Worm (Caenorhabditis elegans): ENCODE data around the gene grl-24.

Gene grl-24

DNA sequence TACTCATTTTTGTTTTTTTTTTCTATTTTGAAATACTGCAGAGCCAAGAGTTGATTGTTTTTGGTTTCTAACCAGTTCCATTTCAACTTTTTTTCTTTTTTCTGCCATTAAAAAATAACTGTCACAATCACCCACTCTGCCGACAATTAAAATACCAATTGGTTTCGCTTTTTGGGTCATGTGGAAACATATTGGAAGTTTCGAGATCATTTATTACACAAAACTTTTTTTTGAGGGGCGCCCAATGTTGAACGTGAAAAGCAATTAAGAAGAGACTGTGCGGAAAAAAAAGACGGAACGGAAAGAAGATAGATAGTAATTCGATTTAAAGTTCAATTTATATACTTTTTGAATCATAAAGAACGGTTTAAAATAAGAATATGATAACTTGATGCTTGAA is 1.6 kb downstream of the grl-24 start:
- TF ChIP-seq T07F8.4 (tag; optimal IDR thresholded peaks at IDR 0.05): no peak
- TF ChIP-seq nfyb-1 (GFP tag; IDR thresholded peaks at IDR 0.05): 0 out of 2 replicates have a peak, but pooled peaks have one; percentile 44
- peak; percentile 76 for TF ChIP-seq lin-40 (tag; optimal IDR thresholded peaks at IDR 0.05)
- TF ChIP-seq ztf-26 (tag; optimal IDR thresholded peaks at IDR 0.05): peak; percentile 43
- no peak for TF ChIP-seq Y53G8AR.9 (GFP tag; conservative IDR thresholded peaks at IDR 0.05)
- no peak for TF ChIP-seq cebp-1 (GFP tag; IDR thresholded peaks at IDR 0.05)
- TF ChIP-seq cebp-1 (tag; optimal IDR thresholded peaks at IDR 0.05): no peak
- TF ChIP-seq mcd-1 (GFP tag; IDR thresholded peaks at IDR 0.05): no peak
- TF ChIP-seq bed-2 (GFP tag; IDR thresholded peaks at IDR 0.05): no peak
- no peak for TF ChIP-seq Y79H2A.3 (GFP tag; conservative IDR thresholded peaks at IDR 0.05)
- TF ChIP-seq let-526 (GFP tag; IDR thresholded peaks at IDR 0.05): no peak
- TF ChIP-seq repo-1 (tag; optimal IDR thresholded peaks at IDR 0.05): no peak
- TF ChIP-seq atf-7 (tag; optimal IDR thresholded peaks at IDR 0.05): no peak
- no peak for TF ChIP-seq ceh-79 (tag; optimal IDR thresholded peaks at IDR 0.05)
- no peak for TF ChIP-seq dpl-1 (GFP tag; optimal IDR thresholded peaks at IDR 0.05)
- no peak for TF ChIP-seq aptf-2 (GFP tag; conservative IDR thresholded peaks at IDR 0.05)
- TF ChIP-seq ztf-6 (GFP tag; IDR thresholded peaks at IDR 0.05): no peak
- no peak for TF ChIP-seq dox-1 (GFP tag; IDR thresholded peaks at IDR 0.05)
- no peak for TF ChIP-seq ceh-40 (GFP tag; IDR thresholded peaks at IDR 0.05)
- no peak for TF ChIP-seq mxl-1 (tag; optimal IDR thresholded peaks at IDR 0.05)
- no peak for TF ChIP-seq Y56A3A.18 (GFP tag; IDR thresholded peaks at IDR 0.05)
- TF ChIP-seq K12H6.12 (tag; optimal IDR thresholded peaks at IDR 0.05): no peak
- TF ChIP-seq ztf-3 (GFP tag; optimal IDR thresholded peaks at IDR 0.05): no peak
- TF ChIP-seq B0035.1 (tag; optimal IDR thresholded peaks at IDR 0.05): no peak
- TF ChIP-seq T26A5.8 (tag; optimal IDR thresholded peaks at IDR 0.05): no peak
- TF ChIP-seq hsf-1 (GFP tag; IDR thresholded peaks at IDR 0.05): no peak
- peak; percentile 33 for TF ChIP-seq somi-1 (GFP tag; optimal IDR thresholded peaks at IDR 0.05)

DNA sequence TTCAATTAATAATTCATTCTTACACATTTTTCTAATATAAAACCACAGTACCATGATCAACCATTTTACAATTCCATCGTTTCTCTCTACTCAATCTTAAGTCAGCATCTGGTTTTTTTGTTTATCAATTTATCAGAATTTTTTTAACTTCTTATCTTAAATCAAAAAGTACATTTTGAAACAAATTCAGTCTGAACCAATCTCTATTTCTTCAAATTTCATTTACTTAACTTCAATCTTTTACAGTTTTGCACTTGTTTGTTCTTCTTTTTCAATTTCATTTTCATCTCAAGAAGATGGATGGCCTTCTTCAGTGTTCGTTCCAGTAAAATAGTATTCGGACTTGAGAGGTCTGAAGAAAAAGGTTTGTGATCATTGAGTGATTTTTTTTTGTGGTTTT is 2.6 kb downstream of the grl-24 start, which contains the start of gene gba-3:
Gene gba-3 (plus strand): TSS at position 301 of the 400 bp plus-strand sequence.
- TF ChIP-seq gei-17 (GFP tag; optimal IDR thresholded peaks at IDR 0.05) (no peak), attf-3 (GFP tag; conservative IDR thresholded peaks at IDR 0.05) (no peak), bed-2 (GFP tag; IDR thresholded peaks at IDR 0.05) (no peak), F39B2.1 (GFP tag; IDR thresholded peaks at IDR 0.05) (no peak)

DNA sequence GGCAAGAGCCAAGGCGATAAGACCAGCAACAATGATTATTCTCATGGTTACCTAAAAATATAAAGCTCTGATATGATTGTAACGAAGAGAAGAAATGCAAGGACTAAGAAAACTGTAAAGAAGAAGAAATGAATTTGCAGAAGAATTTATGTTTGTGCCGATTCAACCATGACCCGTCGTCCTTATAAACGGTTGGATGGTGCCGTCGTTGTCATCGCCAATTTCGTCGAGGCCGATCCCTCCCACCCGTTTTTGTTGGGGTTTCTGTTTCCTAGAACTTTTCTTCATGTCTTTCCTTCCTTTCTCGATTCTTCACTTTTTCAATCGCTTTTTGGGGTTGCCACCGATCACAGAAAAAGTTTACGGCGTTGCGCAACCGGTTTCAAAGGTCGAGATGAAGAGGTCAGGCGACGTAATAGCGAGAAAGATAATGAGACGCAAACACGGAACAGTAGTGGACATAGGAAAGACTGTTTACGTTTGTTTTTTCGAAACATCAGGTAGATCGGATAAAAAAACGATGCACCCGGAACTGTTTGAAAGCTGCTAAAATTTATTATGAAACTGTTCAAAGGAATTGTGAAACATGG is 3.7 kb downstream of the grl-24 start, which contains the start of gene epic-1:
Gene epic-1 (minus strand): TSS at position 51 of the 590 bp plus-strand sequence.
- TF ChIP-seq ceh-58 (GFP tag; IDR thresholded peaks at IDR 0.05) (no peak), ztf-28 (GFP tag; IDR thresholded peaks at IDR 0.05) (no peak), bed-2 (GFP tag; IDR thresholded peaks at IDR 0.05) (no peak), somi-1 (GFP tag; optimal IDR thresholded peaks at IDR 0.05) (peak; percentile 4), egl-18 (GFP tag; IDR thresholded peaks at IDR 0.05) (no peak), madf-6 (GFP tag; IDR thresholded peaks at IDR 0.05) (no peak), dpl-1 (GFP tag; optimal IDR thresholded peaks at IDR 0.05) (no peak), ceh-27 (GFP tag; optimal IDR thresholded peaks at IDR 0.05) (peak; percentile 58)

DNA sequence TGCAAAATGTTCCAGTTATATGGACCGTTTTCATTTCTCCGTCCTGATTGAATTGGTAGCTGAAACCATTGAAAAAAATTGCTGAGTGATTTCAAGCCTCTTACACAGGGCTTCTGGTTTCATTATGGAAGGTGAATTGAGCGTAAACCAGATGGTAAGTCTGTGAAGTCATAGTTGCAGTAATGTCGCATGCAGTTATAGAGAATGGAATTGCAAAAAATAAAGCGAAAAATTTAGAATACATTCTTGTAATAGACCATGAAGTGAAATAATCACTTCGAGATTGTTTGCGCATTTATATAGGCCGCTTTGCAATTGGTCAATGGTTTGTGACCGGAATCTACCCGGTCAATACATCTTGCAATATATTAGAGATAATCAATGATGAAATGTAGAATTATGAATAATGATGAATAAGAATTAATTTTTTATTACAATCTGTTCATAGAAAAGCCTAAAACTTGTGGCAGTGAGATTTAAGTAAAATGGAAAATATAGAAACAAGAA is 5.5 kb downstream of the grl-24 start, which contains the start of gene F11E6.4:
Gene F11E6.4 (minus strand): TSS at position 259 of the 507 bp plus-strand sequence.
- TF ChIP-seq Y95B8A.8 (GFP tag; IDR thresholded peaks at IDR 0.05) (no peak), B0035.1 (tag; optimal IDR thresholded peaks at IDR 0.05) (peak; percentile 11), gei-17 (GFP tag; optimal IDR thresholded peaks at IDR 0.05) (peak; percentile 7), repo-1 (tag; optimal IDR thresholded peaks at IDR 0.05) (no peak), ZK185.1 (tag; optimal IDR thresholded peaks at IDR 0.05; ENCODE audit: poor library complexity, severe bottlenecking) (peak; percentile 0), mxl-1 (tag; optimal IDR thresholded peaks at IDR 0.05) (no peak), ama-1 (optimal IDR thresholded peaks at IDR 0.05) (peak; percentile 35), ama-1 (GFP tag; optimal IDR thresholded peaks at IDR 0.05) (no peak), nfyb-1 (GFP tag; IDR thresholded peaks at IDR 0.05) (peak; percentile 37; the same call in 1 of the 2 replicates)
